Worm (Caenorhabditis elegans) whole organism, L4/young adult: Measurements from ENCODE around the gene W08E12.4.

Source experiments
- W03F9.2 ChIP-seq: fragments of 150-350 bp; optimal IDR thresholded peaks from 2 replicates; lab custom pipeline; 2014; ENCODE audit warnings: missing biosample characterization, missing genetic modification characterization
- dao-5 ChIP-seq: sonication (generic microtip); optimal IDR thresholded peaks from 2 replicates; lab custom pipeline; 2016; ENCODE audit warnings: missing genotype, missing genetic modification characterization, moderate library complexity, missing compliant biosample characterization
- him-1 ChIP-seq: sonication (generic microtip); optimal IDR thresholded peaks from 2 replicates; lab custom pipeline; 2016; ENCODE audit warnings: missing genotype, missing genetic modification reagents, missing genetic modification characterization, missing compliant biosample characterization

DNA sequence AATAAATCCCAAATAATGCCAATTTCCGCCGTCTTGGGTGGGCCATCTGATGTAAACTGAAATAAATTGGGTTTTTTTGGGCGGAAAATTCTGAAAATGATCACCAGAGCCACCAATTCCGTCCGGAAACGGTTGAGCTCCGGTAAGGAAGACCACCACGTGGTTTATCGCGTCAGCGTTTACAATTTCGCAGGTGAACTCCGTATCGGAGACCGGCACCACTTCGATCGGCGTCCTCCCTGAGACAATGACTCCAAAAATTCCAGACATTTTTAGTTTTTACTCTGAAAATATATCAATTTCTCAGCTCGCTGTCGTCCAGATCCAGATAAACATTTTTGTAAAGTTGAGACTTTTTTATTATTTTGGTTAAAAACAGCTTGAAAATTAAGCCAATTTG lies 34.4 kb downstream of the W08E12.4 start, which contains the start of gene F42A6.6:
- TF ChIP-seq dao-5 (tag; lab: Kevin White, UChicago), result no peak
- no peak for TF ChIP-seq him-1 (tag; lab: Kevin White, UChicago)
- peak; percentile 20 for TF ChIP-seq W03F9.2
